Fruit fly (Drosophila melanogaster) whole organism, embryonic: ENCODE data around the gene CG10185.

ENCODE experiments used
- Bdp1 ChIP-seq: fragments of 200-800 bp; sonication (Bioruptor generic); optimal IDR thresholded peaks from 3 replicates; lab custom pipeline; 2016; ENCODE audit warnings: missing biosample characterization, missing genetic modification characterization
- CG1024 ChIP-seq: fragments of 200-800 bp; sonication (Bioruptor generic); IDR thresholded peaks from 2 replicates; pipeline ENCODE4 v1.3.6; 2022; ENCODE audit warnings: missing biosample characterization, missing genetic modification characterization
- CG10431 ChIP-seq: fragments of 200-800 bp; sonication (Bioruptor generic); optimal IDR thresholded peaks from 3 replicates; lab custom pipeline; 2018; ENCODE audit warnings: missing biosample characterization, mild to moderate bottlenecking, missing genetic modification characterization
- CG12942 ChIP-seq: fragments of 200-800 bp; sonication (Bioruptor generic); optimal IDR thresholded peaks from 3 replicates; lab custom pipeline; 2016; ENCODE audit warnings: missing biosample characterization, missing genetic modification characterization
- CG13775 ChIP-seq: fragments of 200-800 bp; sonication (Bioruptor generic); optimal IDR thresholded peaks from 3 replicates; lab custom pipeline; 2017; ENCODE audit warnings: missing biosample characterization, mild to moderate bottlenecking, missing genetic modification characterization
- CG13894 ChIP-seq: fragments of 200-800 bp; sonication (Bioruptor generic); optimal IDR thresholded peaks from 3 replicates; lab custom pipeline; 2018; ENCODE audit warnings: missing biosample characterization, mild to moderate bottlenecking, missing genetic modification characterization, moderate library complexity
- CG14667 ChIP-seq: fragments of 200-800 bp; sonication (Bioruptor generic); IDR thresholded peaks from 2 replicates; pipeline ENCODE4 v1.3.6; 2022; ENCODE audit warnings: missing biosample characterization, missing genetic modification characterization
- CG15696 ChIP-seq: fragments of 200-800 bp; sonication (Bioruptor generic); optimal IDR thresholded peaks from 2 replicates; lab custom pipeline; 2019; ENCODE audit warnings: missing biosample characterization, mild to moderate bottlenecking, missing genetic modification characterization, moderate library complexity
- CG1647 ChIP-seq: fragments of 200-800 bp; sonication (Bioruptor generic); optimal IDR thresholded peaks from 3 replicates; lab custom pipeline; 2016; ENCODE audit warnings: missing biosample characterization, missing genetic modification characterization
- CG18262 ChIP-seq: fragments of 200-800 bp; optimal IDR thresholded peaks from 3 replicates; lab custom pipeline; 2019; ENCODE audit warnings: missing biosample characterization, mild to moderate bottlenecking, missing genetic modification characterization, moderate library complexity
- CG1832 ChIP-seq: fragments of 200-800 bp; sonication (Bioruptor generic); optimal IDR thresholded peaks from 2 replicates; lab custom pipeline; 2017; ENCODE audit warnings: missing biosample characterization, mild to moderate bottlenecking, missing genetic modification characterization, inconsistent platforms
- CG2712 ChIP-seq: fragments of 200-800 bp; optimal IDR thresholded peaks from 3 replicates; lab custom pipeline; 2019; ENCODE audit warnings: missing biosample characterization, mild to moderate bottlenecking, missing genetic modification characterization, moderate library complexity
- CG30403 ChIP-seq: fragments of 200-800 bp; sonication (Bioruptor generic); optimal IDR thresholded peaks from 3 replicates; lab custom pipeline; 2016; ENCODE audit warnings: missing biosample characterization, missing genetic modification characterization
- CG34376 ChIP-seq: fragments of 200-800 bp; sonication (Bioruptor generic); optimal IDR thresholded peaks from 2 replicates; lab custom pipeline; 2018; ENCODE audit warnings: missing biosample characterization, mild to moderate bottlenecking, missing genetic modification characterization
- CG4360 ChIP-seq: fragments of 200-800 bp; sonication (Bioruptor generic); IDR thresholded peaks from 2 replicates; pipeline ENCODE4 v1.3.6; 2022; ENCODE audit warnings: missing biosample characterization, missing genetic modification characterization
- CG4854 ChIP-seq: fragments of 200-800 bp; sonication (Bioruptor generic); optimal IDR thresholded peaks from 2 replicates; lab custom pipeline; 2016; ENCODE audit warnings: missing biosample characterization, missing genetic modification characterization, inconsistent platforms
- CG7745 ChIP-seq: fragments of 200-800 bp; sonication (Bioruptor generic); optimal IDR thresholded peaks from 2 replicates; lab custom pipeline; 2018; ENCODE audit warnings: missing biosample characterization, mild to moderate bottlenecking, missing genetic modification characterization, moderate library complexity
- CG8359 ChIP-seq: fragments of 200-800 bp; sonication (Bioruptor generic); optimal IDR thresholded peaks from 2 replicates; lab custom pipeline; 2017; ENCODE audit warnings: missing biosample characterization, mild to moderate bottlenecking, missing genetic modification characterization, borderline replicate concordance
- CG9437 ChIP-seq: fragments of 200-800 bp; sonication (Bioruptor generic); optimal IDR thresholded peaks from 2 replicates; lab custom pipeline; 2018; ENCODE audit warnings: missing biosample characterization, mild to moderate bottlenecking, missing genetic modification characterization
- CG9876 ChIP-seq: fragments of 200-800 bp; sonication (Bioruptor generic); optimal IDR thresholded peaks from 2 replicates; lab custom pipeline; 2016; ENCODE audit warnings: missing biosample characterization, missing genetic modification characterization
- D19A ChIP-seq: fragments of 200-800 bp; optimal IDR thresholded peaks from 3 replicates; lab custom pipeline; 2019; ENCODE audit warnings: missing biosample characterization, mild to moderate bottlenecking, missing genetic modification characterization, moderate library complexity
- Fer2 ChIP-seq: fragments of 200-800 bp; sonication (Bioruptor generic); optimal IDR thresholded peaks from 2 replicates; lab custom pipeline; 2018; ENCODE audit warnings: missing biosample characterization, mild to moderate bottlenecking, missing genetic modification characterization, moderate library complexity
- GATAe ChIP-seq: fragments of 200-800 bp; sonication (Bioruptor generic); conservative IDR thresholded peaks from 2 replicates; pipeline ENCODE4 v1.3.6; 2022; ENCODE audit warnings: missing biosample characterization, missing genetic modification characterization
- H2.0 ChIP-seq: fragments of 200-800 bp; sonication (Bioruptor generic); IDR thresholded peaks from 2 replicates; pipeline ENCODE4 v1.3.6; 2022; ENCODE audit warnings: missing biosample characterization, missing genetic modification characterization
- Mad ChIP-seq: fragments of 200-800 bp; sonication (Bioruptor generic); optimal IDR thresholded peaks from 2 replicates; lab custom pipeline; 2016; ENCODE audit warnings: missing biosample characterization, missing genetic modification characterization
- NC2α ChIP-seq: fragments of 200-800 bp; sonication (Bioruptor generic); optimal IDR thresholded peaks from 2 replicates; lab custom pipeline; 2016; ENCODE audit warnings: missing biosample characterization, missing genetic modification characterization
- Nf-YA ChIP-seq: fragments of 200-800 bp; sonication (Bioruptor generic); IDR thresholded peaks from 2 replicates; pipeline ENCODE4 v1.3.6; 2022; ENCODE audit warnings: missing biosample characterization, missing genetic modification characterization
- Nf-YC ChIP-seq: fragments of 200-800 bp; optimal IDR thresholded peaks from 3 replicates; lab custom pipeline; 2019; ENCODE audit warnings: missing biosample characterization, mild to moderate bottlenecking, missing genetic modification characterization, moderate library complexity
- Sin3A ChIP-seq: fragments of >200 bp; optimal IDR thresholded peaks from 2 replicates; lab custom pipeline; 2018
- Ssrp ChIP-seq: fragments of 200-800 bp; sonication (Bioruptor generic); optimal IDR thresholded peaks from 2 replicates; lab custom pipeline; 2018; ENCODE audit warnings: missing biosample characterization, mild to moderate bottlenecking, missing genetic modification characterization, moderate library complexity
- Usf ChIP-seq: fragments of 200-800 bp; sonication (Bioruptor generic); optimal IDR thresholded peaks from 2 replicates; lab custom pipeline; 2017; ENCODE audit warnings: missing genotype, missing biosample characterization, missing genetic modification characterization
- chm ChIP-seq: fragments of 200-800 bp; sonication (Bioruptor generic); IDR thresholded peaks from 2 replicates; pipeline ENCODE4 v1.3.6; 2022; ENCODE audit warnings: missing biosample characterization, missing genetic modification characterization
- da ChIP-seq: fragments of 200-800 bp; sonication (Bioruptor generic); optimal IDR thresholded peaks from 2 replicates; lab custom pipeline; 2016; ENCODE audit warnings: missing biosample characterization, missing genetic modification characterization
- eyg ChIP-seq: fragments of 200-800 bp; sonication (Bioruptor generic); optimal IDR thresholded peaks from 3 replicates; lab custom pipeline; 2016; ENCODE audit warnings: missing biosample characterization, missing genetic modification characterization
- fd3F ChIP-seq: fragments of 200-800 bp; sonication (Bioruptor generic); optimal IDR thresholded peaks from 2 replicates; lab custom pipeline; 2018; ENCODE audit warnings: missing biosample characterization, mild to moderate bottlenecking, missing genetic modification characterization, moderate library complexity
- gfzf ChIP-seq: fragments of 200-800 bp; sonication (Bioruptor generic); optimal IDR thresholded peaks from 2 replicates; lab custom pipeline; 2016; ENCODE audit warnings: missing biosample characterization, mild to moderate bottlenecking, missing genetic modification characterization, moderate library complexity
- inv ChIP-seq: fragments of 200-800 bp; sonication (Bioruptor generic); IDR thresholded peaks from 2 replicates; pipeline ENCODE4 v1.3.6; 2022; ENCODE audit warnings: missing biosample characterization, missing genetic modification characterization; ENCODE audit not compliant: partially characterized antibody
- jing ChIP-seq: fragments of 200-800 bp; sonication (Bioruptor generic); optimal IDR thresholded peaks from 2 replicates; lab custom pipeline; 2018; ENCODE audit warnings: missing biosample characterization, mild to moderate bottlenecking, missing genetic modification characterization
- lilli ChIP-seq: fragments of 200-800 bp; sonication (Bioruptor generic); optimal IDR thresholded peaks from 3 replicates; lab custom pipeline; 2016; ENCODE audit warnings: missing biosample characterization, missing genetic modification characterization
- maf-S ChIP-seq: fragments of 200-800 bp; sonication (Bioruptor generic); optimal IDR thresholded peaks from 2 replicates; lab custom pipeline; 2016; ENCODE audit warnings: missing biosample characterization, missing genetic modification characterization
- mirr ChIP-seq: fragments of 200-800 bp; sonication (Bioruptor generic); optimal IDR thresholded peaks from 3 replicates; lab custom pipeline; 2018; ENCODE audit warnings: missing biosample characterization, mild to moderate bottlenecking, missing genetic modification characterization
- nau ChIP-seq: fragments of 200-800 bp; sonication (Bioruptor generic); optimal IDR thresholded peaks from 3 replicates; lab custom pipeline; 2017; ENCODE audit warnings: missing biosample characterization, mild to moderate bottlenecking, missing genetic modification characterization, missing genetic modification reagents
- nerfin-1 ChIP-seq: fragments of 200-800 bp; sonication (Bioruptor generic); optimal IDR thresholded peaks from 3 replicates; lab custom pipeline; 2019; ENCODE audit warnings: missing biosample characterization, mild to moderate bottlenecking, missing genetic modification characterization, moderate library complexity
- org-1 ChIP-seq: fragments of 200-800 bp; sonication (Bioruptor generic); optimal IDR thresholded peaks from 2 replicates; lab custom pipeline; 2017; ENCODE audit warnings: missing biosample characterization, missing genetic modification characterization
- otp ChIP-seq: fragments of 200-800 bp; sonication (Bioruptor generic); IDR thresholded peaks from 3 replicates; pipeline ENCODE4, ENCODE4 v1.3.6; 2022; ENCODE audit warnings: missing biosample characterization, missing genetic modification characterization
- sens-2 ChIP-seq: fragments of 200-800 bp; sonication (Bioruptor generic); IDR thresholded peaks from 2 replicates; pipeline ENCODE4 v1.3.6; 2022; ENCODE audit warnings: missing biosample characterization, missing genetic modification characterization
- shn ChIP-seq: fragments of 200-800 bp; sonication (Bioruptor generic); optimal IDR thresholded peaks from 3 replicates; lab custom pipeline; 2016; ENCODE audit warnings: missing biosample characterization, missing genetic modification characterization
- slbo ChIP-seq: fragments of 200-800 bp; sonication (Bioruptor generic); IDR thresholded peaks from 2 replicates; pipeline ENCODE4 v1.3.6; 2022; ENCODE audit warnings: missing biosample characterization, missing genetic modification characterization
- z ChIP-seq: fragments of 200-800 bp; sonication (Bioruptor generic); IDR thresholded peaks from 3 replicates; pipeline ENCODE4 v1.3.6; 2022; ENCODE audit warnings: missing biosample characterization, missing genetic modification characterization
- zfh2 ChIP-seq: fragments of 200-800 bp; sonication (Bioruptor generic); optimal IDR thresholded peaks from 2 replicates; lab custom pipeline; 2016; ENCODE audit warnings: missing biosample characterization, missing genetic modification characterization

CG10185 gene

DNA sequence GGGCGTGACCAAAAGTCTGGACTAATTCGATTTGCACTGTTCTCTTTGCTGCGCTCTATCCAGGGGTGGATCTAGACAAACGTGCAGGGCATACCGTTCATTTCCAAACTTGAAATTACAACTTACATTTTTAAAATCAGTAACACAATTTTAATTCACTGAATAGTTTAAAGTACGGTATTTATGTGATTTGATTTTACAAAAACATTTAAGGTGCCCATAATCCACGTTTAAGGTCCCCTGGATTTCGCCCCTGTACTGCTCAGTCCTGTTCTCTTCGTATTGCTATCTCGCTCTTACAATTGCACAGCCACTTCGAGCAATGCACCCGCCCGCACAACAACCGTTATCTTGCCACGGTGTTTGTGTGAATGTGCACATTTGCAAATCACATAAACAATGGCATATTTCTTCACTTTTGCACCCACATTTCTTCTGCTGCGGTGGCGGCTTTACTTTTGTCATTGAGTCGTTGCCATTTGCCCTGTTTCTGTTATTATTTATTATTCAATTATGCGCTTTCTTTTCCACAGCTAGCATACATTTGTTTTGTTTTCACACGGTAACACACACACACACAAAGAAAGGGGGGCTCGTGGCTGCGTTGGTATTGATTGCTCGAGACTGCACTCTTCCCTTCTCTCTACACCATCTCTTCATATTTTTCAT is 30.4 kb upstream of the CG10185 start (continued):
- peak; percentile 67 for TF ChIP-seq maf-S
- TF ChIP-seq CG1647 (GFP tag; lab: Kevin White, UChicago), result peak; percentile 65
- peak; percentile 32; the same call in 1 of the 2 replicates for TF ChIP-seq inv
- peak; percentile 31 for TF ChIP-seq zfh2 (GFP tag; lab: Kevin White, UChicago)
- TF ChIP-seq CG30403 (GFP tag; lab: Kevin White, UChicago), result peak; percentile 77
- TF ChIP-seq CG10431 (GFP tag; lab: Kevin White, UChicago), result no peak
- TF ChIP-seq Ssrp (tag; lab: Kevin White, UChicago), result peak; percentile 76
- peak; percentile 22 for TF ChIP-seq eyg (GFP tag; lab: Kevin White, UChicago)
- peak; percentile 81 for TF ChIP-seq H2.0 (GFP tag; lab: Robert Waterston, UW)
- peak; percentile 30 for TF ChIP-seq Fer2 (tag; lab: Kevin White, UChicago)
- TF ChIP-seq Nf-YA (GFP tag; lab: Robert Waterston, UW), result peak; percentile 57; the same call in 1 of the 2 replicates
- TF ChIP-seq chm (GFP tag; lab: Robert Waterston, UW), result peak; percentile 67; the same call in 1 of the 2 replicates
- no peak for TF ChIP-seq Sin3A (lab: Kevin White, UChicago)
- no peak for TF ChIP-seq CG13894 (tag; lab: Kevin White, UChicago)
- TF ChIP-seq jing (GFP tag; lab: Kevin White, UChicago), result peak; percentile 60
- TF ChIP-seq otp (GFP tag; lab: Robert Waterston, UW), result peak; percentile 67; the same call in 2 of the 3 replicates
- TF ChIP-seq gfzf (GFP tag; lab: Kevin White, UChicago), result no peak
- peak; percentile 40; the same call in 1 of the 2 replicates for TF ChIP-seq CG1024
- peak; percentile 62 for TF ChIP-seq lilli
- TF ChIP-seq nau (GFP tag; lab: Kevin White, UChicago), result no peak
- peak; percentile 59 for TF ChIP-seq org-1 (GFP tag; lab: Kevin White, UChicago)
- 0 out of 2 replicates have a peak, but pooled peaks have one; percentile 44 for TF ChIP-seq CG4360 (GFP tag; lab: Robert Waterston, UW)
- no peak for TF ChIP-seq mirr
- peak; percentile 13 for TF ChIP-seq CG4854
- TF ChIP-seq CG13775, result peak; percentile 56
- TF ChIP-seq CG1832 (GFP tag; lab: Kevin White, UChicago), result peak; percentile 12
- peak; percentile 81 for TF ChIP-seq nerfin-1 (tag; lab: Kevin White, UChicago)
- peak; percentile 58 for TF ChIP-seq Bdp1 (GFP tag; lab: Kevin White, UChicago)
- TF ChIP-seq shn (GFP tag; lab: Kevin White, UChicago), result peak; percentile 59
- TF ChIP-seq Nf-YC (tag; lab: Kevin White, UChicago), result no peak
- peak; percentile 45 for TF ChIP-seq fd3F (GFP tag; lab: Kevin White, UChicago)
- TF ChIP-seq CG34376 (GFP tag; lab: Kevin White, UChicago), result no peak
- peak; percentile 67; the same call in 1 of the 2 replicates for TF ChIP-seq CG14667 (GFP tag; lab: Robert Waterston, UW)
- peak; percentile 67 for TF ChIP-seq Mad
- peak; percentile 71 for TF ChIP-seq D19A (tag; lab: Kevin White, UChicago)
- TF ChIP-seq GATAe (GFP tag; lab: Robert Waterston, UW), result no peak
- peak; percentile 62; the same call in 1 of the 2 replicates for TF ChIP-seq sens-2 (GFP tag; lab: Robert Waterston, UW)
- TF ChIP-seq z (GFP tag; lab: Robert Waterston, UW), result no peak; the same call in 2 of the 3 replicates
- TF ChIP-seq CG15696 (tag; lab: Kevin White, UChicago), result peak; percentile 90
- TF ChIP-seq NC2α (GFP tag; lab: Kevin White, UChicago), result peak; percentile 64
- TF ChIP-seq CG12942 (GFP tag; lab: Kevin White, UChicago), result peak; percentile 45
- TF ChIP-seq slbo, result peak; percentile 64
- TF ChIP-seq CG2712, result peak; percentile 89
- TF ChIP-seq da (GFP tag; lab: Kevin White, UChicago), result no peak
- peak; percentile 49 for TF ChIP-seq CG9876
- TF ChIP-seq CG8359 (GFP tag; lab: Kevin White, UChicago), result peak; percentile 64
- peak; percentile 89 for TF ChIP-seq CG18262 (tag; lab: Kevin White, UChicago)
- TF ChIP-seq Usf (GFP tag; lab: Kevin White, UChicago), result peak; percentile 42
- no peak for TF ChIP-seq CG9437 (GFP tag; lab: Kevin White, UChicago)
- TF ChIP-seq CG7745, result no peak
